Worm (Caenorhabditis elegans): Measurements from ENCODE around the gene lys-10.

The lys-10 gene

DNA sequence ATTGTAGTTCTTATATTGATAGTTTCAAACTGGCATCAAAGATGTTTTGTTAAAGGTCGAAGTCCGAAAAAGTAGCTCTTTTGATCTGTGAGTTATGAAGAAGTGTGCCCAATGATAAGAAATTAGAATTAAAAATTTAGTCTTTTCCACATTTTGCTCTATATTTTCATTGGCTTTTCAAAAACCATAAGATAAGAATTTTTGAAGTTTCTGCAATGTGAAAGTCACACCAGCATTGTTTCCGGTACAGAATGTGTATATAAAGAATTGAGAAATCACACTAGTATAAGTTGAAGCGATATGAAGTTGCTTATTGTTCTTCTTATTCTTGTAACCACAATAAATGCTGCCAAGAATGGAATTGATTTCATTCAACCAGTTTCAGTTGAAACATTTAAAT is at the start of gene lys-10:
TSS of gene lys-10 (plus strand) at position 301 of the 400 bp plus-strand sequence.
- TF ChIP-seq bed-3 (GFP tag; optimal IDR thresholded peaks at IDR 0.05) = no peak
- no peak for TF ChIP-seq nhr-2 (tag; optimal IDR thresholded peaks at IDR 0.05)
- TF ChIP-seq nhr-28 (tag; optimal IDR thresholded peaks at IDR 0.05) = no peak
- no peak for TF ChIP-seq sem-2 (GFP tag; optimal IDR thresholded peaks at IDR 0.05)
- no peak for TF ChIP-seq unc-120 (tag; optimal IDR thresholded peaks at IDR 0.05; ENCODE audit: poor library complexity, severe bottlenecking)
- TF ChIP-seq unc-62 (GFP tag; optimal IDR thresholded peaks at IDR 0.05) = no peak
- no peak for TF ChIP-seq lin-32 (GFP tag; optimal IDR thresholded peaks at IDR 0.05)
- no peak for TF ChIP-seq ceh-43 (GFP tag; optimal IDR thresholded peaks at IDR 0.05)
- no peak for TF ChIP-seq pha-4 (tag; optimal IDR thresholded peaks at IDR 0.05)
- no peak for TF ChIP-seq mab-5 (tag; optimal IDR thresholded peaks at IDR 0.05)
- no peak for TF ChIP-seq nhr-12 (tag; optimal IDR thresholded peaks at IDR 0.05)
- no peak for TF ChIP-seq flh-1 (GFP tag; optimal IDR thresholded peaks at IDR 0.05)
- no peak for TF ChIP-seq ces-1 (GFP tag; optimal IDR thresholded peaks at IDR 0.05)

- TF ChIP-seq nhr-12 (tag; optimal IDR thresholded peaks at IDR 0.05) (no peak), unc-120 (tag; optimal IDR thresholded peaks at IDR 0.05; ENCODE audit: poor library complexity, severe bottlenecking) (no peak), ztf-11 (tag; optimal IDR thresholded peaks at IDR 0.05) (no peak), sptf-1 (tag; optimal IDR thresholded peaks at IDR 0.05) (no peak), sem-2 (GFP tag; optimal IDR thresholded peaks at IDR 0.05) (no peak), lin-32 (GFP tag; optimal IDR thresholded peaks at IDR 0.05) (no peak), nhr-76 (tag; optimal IDR thresholded peaks at IDR 0.05) (no peak), blmp-1 (tag; optimal IDR thresholded peaks at IDR 0.05) (no peak), ham-2 (GFP tag; optimal IDR thresholded peaks at IDR 0.05) (no peak), nhr-237 (tag; optimal IDR thresholded peaks at IDR 0.05) (no peak), unc-39 (tag; optimal IDR thresholded peaks at IDR 0.05) (no peak), nhr-28 (tag; optimal IDR thresholded peaks at IDR 0.05) (no peak), snpc-4 (tag; optimal IDR thresholded peaks at IDR 0.05) (no peak), mls-2 (tag; optimal IDR thresholded peaks at IDR 0.05) (no peak), nhr-2 (tag; optimal IDR thresholded peaks at IDR 0.05) (no peak), ceh-39 (tag; optimal IDR thresholded peaks at IDR 0.05) (no peak), bed-3 (GFP tag; optimal IDR thresholded peaks at IDR 0.05) (no peak), ceh-43 (GFP tag; optimal IDR thresholded peaks at IDR 0.05) (no peak)
These were observed 49.4 kb upstream of the lys-10 start for ce11 chrIV:8283214-8283613.

DNA sequence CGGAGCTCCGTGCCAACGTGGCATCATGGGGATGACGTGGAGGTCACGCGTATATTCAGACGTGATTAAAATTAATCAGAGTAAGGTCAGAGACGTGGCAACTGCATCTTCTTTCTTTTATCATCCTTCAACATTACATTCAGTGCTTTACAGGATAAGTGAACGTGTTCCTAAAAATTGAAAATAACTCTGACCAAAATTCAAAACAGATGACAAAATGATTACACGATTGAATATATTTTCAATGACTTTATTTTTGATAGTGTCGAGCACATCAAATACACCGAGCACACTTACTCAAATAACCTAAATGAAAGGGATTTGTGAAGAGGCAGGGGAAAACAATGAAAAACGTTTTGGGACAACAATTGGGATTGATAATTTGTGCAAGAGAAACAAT is 46.3 kb upstream of the lys-10 start, which contains the start of gene K07H8.9:
TSS of gene K07H8.9 (minus strand) at position 125 of the 400 bp plus-strand sequence.
- TF ChIP-seq ham-2 (GFP tag; optimal IDR thresholded peaks at IDR 0.05) = no peak
- no peak for TF ChIP-seq nhr-12 (tag; optimal IDR thresholded peaks at IDR 0.05)
- TF ChIP-seq mab-5 (tag; optimal IDR thresholded peaks at IDR 0.05) = no peak
- no peak for TF ChIP-seq ceh-83 (GFP tag; optimal IDR thresholded peaks at IDR 0.05)
- TF ChIP-seq blmp-1 (tag; optimal IDR thresholded peaks at IDR 0.05) = no peak
- no peak for TF ChIP-seq cnd-1 (tag; optimal IDR thresholded peaks at IDR 0.05)

DNA sequence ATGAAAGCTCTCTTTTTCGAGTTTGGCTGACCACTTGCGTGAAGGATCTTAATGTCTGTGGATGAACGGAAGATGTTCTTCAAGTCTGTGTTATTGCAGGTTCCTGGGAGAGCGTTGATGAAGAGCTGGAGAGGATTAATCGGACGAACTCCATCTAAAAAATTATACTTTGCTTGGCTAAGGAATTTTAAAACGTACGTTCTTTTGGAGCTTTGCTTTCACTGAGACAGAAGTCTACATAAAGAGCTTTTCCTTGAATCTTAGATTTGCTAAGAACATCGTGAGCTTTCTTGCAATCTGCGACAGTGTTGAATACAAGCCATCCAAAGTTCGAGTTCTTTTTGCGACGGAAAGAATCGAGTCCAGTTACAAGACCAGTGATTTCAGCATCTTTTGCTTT is 45.3 kb upstream of the lys-10 start:
- no peak for TF ChIP-seq nhr-28 (tag; optimal IDR thresholded peaks at IDR 0.05)
- no peak for TF ChIP-seq ceh-39 (tag; optimal IDR thresholded peaks at IDR 0.05)
- TF ChIP-seq nhr-12 (tag; optimal IDR thresholded peaks at IDR 0.05) = no peak
- TF ChIP-seq mep-1 (tag; optimal IDR thresholded peaks at IDR 0.05) = no peak

DNA sequence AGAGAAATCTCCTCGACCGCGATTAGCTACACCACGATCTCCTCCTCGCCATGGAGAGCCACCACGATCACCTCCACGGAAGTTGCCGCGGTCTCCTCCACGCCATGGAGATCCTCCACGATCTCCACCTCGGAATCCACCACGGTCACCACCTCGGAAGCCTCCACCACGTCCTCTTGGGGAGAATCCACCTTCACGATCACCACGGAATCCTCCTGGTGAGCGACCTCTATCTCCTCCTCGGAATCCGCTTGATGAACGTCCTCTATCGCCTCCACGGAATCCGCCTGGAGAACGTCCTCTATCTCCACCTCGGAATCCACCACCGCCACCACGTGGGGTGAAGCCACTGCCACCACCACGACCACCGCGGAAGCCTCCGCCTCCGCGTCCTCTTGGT is 43.5 kb upstream of the lys-10 start:
- no peak for TF ChIP-seq mls-2 (tag; optimal IDR thresholded peaks at IDR 0.05)
- TF ChIP-seq nhr-76 (tag; optimal IDR thresholded peaks at IDR 0.05) = no peak
- no peak for TF ChIP-seq tbx-8 (GFP tag; optimal IDR thresholded peaks at IDR 0.05)
- TF ChIP-seq lin-13 (tag; optimal IDR thresholded peaks at IDR 0.05) = no peak
- no peak for TF ChIP-seq unc-62 (GFP tag; optimal IDR thresholded peaks at IDR 0.05)
- no peak for TF ChIP-seq sem-2 (GFP tag; optimal IDR thresholded peaks at IDR 0.05)
- TF ChIP-seq bed-3 (GFP tag; optimal IDR thresholded peaks at IDR 0.05) = no peak
- TF ChIP-seq drap-1 (GFP tag; optimal IDR thresholded peaks at IDR 0.05) = no peak
- TF ChIP-seq M03D4.4 (tag; optimal IDR thresholded peaks at IDR 0.05) = no peak
- TF ChIP-seq lsy-2 (tag; optimal IDR thresholded peaks at IDR 0.05) = no peak
- no peak for TF ChIP-seq flh-1 (GFP tag; optimal IDR thresholded peaks at IDR 0.05)
- no peak for TF ChIP-seq lin-32 (GFP tag; optimal IDR thresholded peaks at IDR 0.05)
- TF ChIP-seq ces-1 (GFP tag; optimal IDR thresholded peaks at IDR 0.05) = no peak
- TF ChIP-seq mab-5 (tag; optimal IDR thresholded peaks at IDR 0.05) = no peak

DNA sequence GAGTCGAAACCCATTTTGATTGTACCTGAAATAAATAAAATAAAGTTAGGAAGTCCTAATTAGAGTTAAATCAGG is 43.3 kb upstream of the lys-10 start, which contains the start of gene nucl-1:
TSS of gene nucl-1 (minus strand) at position 26 of the 75 bp plus-strand sequence.
- TF ChIP-seq cnd-1 (tag; optimal IDR thresholded peaks at IDR 0.05) (no peak), sem-2 (GFP tag; optimal IDR thresholded peaks at IDR 0.05) (no peak), ceh-43 (GFP tag; optimal IDR thresholded peaks at IDR 0.05) (no peak), flh-1 (GFP tag; optimal IDR thresholded peaks at IDR 0.05) (no peak), ces-1 (GFP tag; optimal IDR thresholded peaks at IDR 0.05) (no peak), ztf-11 (tag; optimal IDR thresholded peaks at IDR 0.05) (no peak), ceh-83 (GFP tag; optimal IDR thresholded peaks at IDR 0.05) (no peak), drap-1 (GFP tag; optimal IDR thresholded peaks at IDR 0.05) (no peak), bed-3 (GFP tag; optimal IDR thresholded peaks at IDR 0.05) (no peak), nhr-28 (tag; optimal IDR thresholded peaks at IDR 0.05) (no peak), mls-2 (tag; optimal IDR thresholded peaks at IDR 0.05) (no peak), elt-1 (tag; optimal IDR thresholded peaks at IDR 0.05; ENCODE audit: borderline replicate concordance, insufficient read depth) (no peak), ham-2 (GFP tag; optimal IDR thresholded peaks at IDR 0.05) (no peak), lsy-2 (tag; optimal IDR thresholded peaks at IDR 0.05) (no peak), nhr-12 (tag; optimal IDR thresholded peaks at IDR 0.05) (no peak)

All from whole organism, mixed stage, embryonic.